Fruit fly (Drosophila melanogaster): Measurements from ENCODE around the gene Rab7.

Gene Rab7

dm6 chr3R:24010637-24011214 lies 17.9 kb downstream of the Rab7 start (continued):
- peak; percentile 55 for TF ChIP-seq CG15336 (GFP tag; IDR thresholded peaks at IDR 0.05)
- TF ChIP-seq eg (GFP tag; IDR thresholded peaks at IDR 0.05): peak; percentile 80
- TF ChIP-seq Eip78C (GFP tag): peak; percentile 82
- no peak for TF ChIP-seq Blimp-1 (GFP tag; optimal IDR thresholded peaks at IDR 0.05)
- peak; percentile 26 for TF ChIP-seq Ets96B (tag; optimal IDR thresholded peaks at IDR 0.05)
- TF ChIP-seq cyc (GFP tag; optimal IDR thresholded peaks at IDR 0.05): peak; percentile 46
- TF ChIP-seq CG8632 (GFP tag; optimal IDR thresholded peaks at IDR 0.05): peak; percentile 23
- no peak for TF ChIP-seq CG11902 (GFP tag; optimal IDR thresholded peaks at IDR 0.05)
- no peak for TF ChIP-seq Eip75B (GFP tag; optimal IDR thresholded peaks at IDR 0.05)
- peak; percentile 34 for TF ChIP-seq Met (GFP tag; optimal IDR thresholded peaks at IDR 0.05)
- TF ChIP-seq CG10669 (GFP tag; optimal IDR thresholded peaks at IDR 0.05): peak; percentile 5
- TF ChIP-seq CG32006 (GFP tag; optimal IDR thresholded peaks at IDR 0.05): peak; percentile 72
- no peak for TF ChIP-seq vri (GFP tag; optimal IDR thresholded peaks at IDR 0.05)
- peak; percentile 25 for TF ChIP-seq CG7368 (GFP tag; optimal IDR thresholded peaks at IDR 0.05)
- TF ChIP-seq CG6163 (GFP tag; IDR thresholded peaks at IDR 0.05): peak; percentile 74
- no peak for TF ChIP-seq dac (GFP tag; optimal IDR thresholded peaks at IDR 0.05)
- peak; percentile 44 for TF ChIP-seq achi (GFP tag; optimal IDR thresholded peaks at IDR 0.05)
- no peak for TF ChIP-seq CG6808 (GFP tag; optimal IDR thresholded peaks at IDR 0.05)
- peak; percentile 59 for TF ChIP-seq Hr4 (GFP tag; optimal IDR thresholded peaks at IDR 0.05)
- peak; percentile 42 for TF ChIP-seq topi (GFP tag; optimal IDR thresholded peaks at IDR 0.05)
- TF ChIP-seq CG6276 (GFP tag; optimal IDR thresholded peaks at IDR 0.05): peak; percentile 62
- peak; percentile 56 for TF ChIP-seq CG34406 (GFP tag; optimal IDR thresholded peaks at IDR 0.05)
- no peak for TF ChIP-seq CG11762 (GFP tag; optimal IDR thresholded peaks at IDR 0.05; ENCODE audit: insufficient read depth)
- TF ChIP-seq spab (GFP tag; optimal IDR thresholded peaks at IDR 0.05): no peak
- peak; percentile 25 for TF ChIP-seq Sox14 (GFP tag; optimal IDR thresholded peaks at IDR 0.05)
- no peak for TF ChIP-seq Ets21C (GFP tag; optimal IDR thresholded peaks at IDR 0.05)
- TF ChIP-seq net (GFP tag; optimal IDR thresholded peaks at IDR 0.05): peak; percentile 32
- TF ChIP-seq fkh (GFP tag; optimal IDR thresholded peaks at IDR 0.05): no peak
- no peak; the same call in 1 of the 2 replicates for TF ChIP-seq CG11294 (GFP tag; IDR thresholded peaks at IDR 0.05)
- peak; percentile 14 for TF ChIP-seq CG10631 (GFP tag; optimal IDR thresholded peaks at IDR 0.05)
- peak; percentile 49 for TF ChIP-seq CG3919 (GFP tag; optimal IDR thresholded peaks at IDR 0.05)
- no peak for TF ChIP-seq fd85E (GFP tag; optimal IDR thresholded peaks at IDR 0.05)

DNA sequence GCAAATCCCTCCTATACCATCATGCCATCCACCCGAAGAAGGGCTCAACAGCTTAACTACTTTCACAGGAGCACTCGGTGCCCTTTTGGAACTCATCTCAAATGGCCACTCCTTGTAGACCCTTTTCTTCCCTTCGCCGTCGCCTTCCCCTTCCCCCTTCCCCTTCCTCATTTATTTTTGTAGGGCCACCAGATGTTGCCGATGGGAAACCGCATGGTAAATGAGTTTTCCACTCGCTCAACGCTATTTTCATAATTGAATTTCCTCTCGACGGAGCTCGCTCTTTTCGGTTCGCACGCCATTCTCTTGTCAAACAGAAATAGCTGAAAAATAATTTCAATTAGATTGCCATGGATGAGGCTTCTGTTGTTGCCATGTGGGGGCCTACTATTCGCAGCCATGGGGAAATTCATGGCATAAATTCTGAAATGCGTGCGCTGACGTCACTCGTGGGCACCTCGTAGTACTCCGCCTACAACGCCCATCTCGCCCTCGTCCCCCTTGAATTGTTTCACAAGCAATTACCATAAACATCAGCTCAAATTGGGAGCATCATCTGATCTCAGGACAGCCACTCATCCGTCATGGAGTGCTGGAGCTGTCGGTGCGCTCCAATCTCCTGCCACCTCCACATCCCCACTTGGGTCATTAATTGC lies 19.4 kb downstream of the Rab7 start:
- no peak for TF ChIP-seq CG11902 (GFP tag; optimal IDR thresholded peaks at IDR 0.05)
- no peak for TF ChIP-seq Blimp-1 (GFP tag; optimal IDR thresholded peaks at IDR 0.05)
- no peak for TF ChIP-seq CG6792 (GFP tag; optimal IDR thresholded peaks at IDR 0.05)
- TF ChIP-seq ss (GFP tag; optimal IDR thresholded peaks at IDR 0.05): no peak

DNA sequence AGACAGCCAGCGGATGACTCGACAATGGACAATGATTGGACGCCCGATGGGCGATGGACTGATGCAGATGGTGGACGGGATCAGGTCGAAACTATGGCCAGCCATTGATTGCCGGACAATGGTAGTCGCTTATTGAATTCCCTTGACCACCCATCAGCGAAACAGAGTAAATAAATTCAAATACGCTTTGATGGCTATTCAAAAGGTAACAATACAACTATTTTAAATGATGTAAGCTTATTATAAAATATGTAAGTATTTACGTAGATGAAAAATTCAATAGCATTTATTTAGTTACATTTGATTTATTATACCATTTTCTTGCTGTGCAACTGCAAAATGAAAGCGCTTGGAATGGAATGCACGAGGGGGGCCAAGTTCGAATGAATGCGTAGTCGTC lies 21.8 kb downstream of the Rab7 start:
- no peak for TF ChIP-seq Hr38 (GFP tag; optimal IDR thresholded peaks at IDR 0.05)
- TF ChIP-seq Hr39 (GFP tag; optimal IDR thresholded peaks at IDR 0.05): no peak
- peak; percentile 11 for TF ChIP-seq CG10631 (GFP tag; optimal IDR thresholded peaks at IDR 0.05)
- TF ChIP-seq CG3032 (tag; optimal IDR thresholded peaks at IDR 0.05): no peak
- TF ChIP-seq CG9139 (GFP tag; optimal IDR thresholded peaks at IDR 0.05): no peak
- no peak for TF ChIP-seq Lpt (GFP tag; optimal IDR thresholded peaks at IDR 0.05)
- no peak for TF ChIP-seq OdsH (GFP tag; optimal IDR thresholded peaks at IDR 0.05)
- TF ChIP-seq CG32006 (GFP tag; optimal IDR thresholded peaks at IDR 0.05): peak; percentile 17
- TF ChIP-seq ss (GFP tag; optimal IDR thresholded peaks at IDR 0.05): no peak
- no peak for TF ChIP-seq Sox14 (GFP tag; optimal IDR thresholded peaks at IDR 0.05)
- TF ChIP-seq fkh (GFP tag; optimal IDR thresholded peaks at IDR 0.05): no peak
- 0 out of 3 replicates have a peak, but pooled peaks have one; percentile 14 for TF ChIP-seq eg (GFP tag; IDR thresholded peaks at IDR 0.05)
- no peak for TF ChIP-seq CG4318 (GFP tag; optimal IDR thresholded peaks at IDR 0.05)
- TF ChIP-seq CG15336 (GFP tag; IDR thresholded peaks at IDR 0.05): 0 out of 2 replicates have a peak, but pooled peaks have one; percentile 19
- TF ChIP-seq CG7368 (GFP tag; optimal IDR thresholded peaks at IDR 0.05): no peak
- no peak for TF ChIP-seq cyc (GFP tag; optimal IDR thresholded peaks at IDR 0.05)
- no peak for TF ChIP-seq CG8632 (GFP tag; optimal IDR thresholded peaks at IDR 0.05)
- TF ChIP-seq CG6276 (GFP tag; optimal IDR thresholded peaks at IDR 0.05): no peak
- TF ChIP-seq esn (GFP tag; optimal IDR thresholded peaks at IDR 0.05): peak; percentile 10
- no peak for TF ChIP-seq CG31627 (GFP tag; optimal IDR thresholded peaks at IDR 0.05)
- TF ChIP-seq CG11294 (GFP tag; IDR thresholded peaks at IDR 0.05): no peak
- TF ChIP-seq CG6854 (GFP tag; optimal IDR thresholded peaks at IDR 0.05): no peak
- TF ChIP-seq vri (GFP tag; optimal IDR thresholded peaks at IDR 0.05): no peak
- no peak for TF ChIP-seq Sox102F (GFP tag; optimal IDR thresholded peaks at IDR 0.05)
- TF ChIP-seq CG10669 (GFP tag; optimal IDR thresholded peaks at IDR 0.05): no peak
- peak; percentile 6 for TF ChIP-seq Ets96B (tag; optimal IDR thresholded peaks at IDR 0.05)
- no peak for TF ChIP-seq CG3919 (GFP tag; optimal IDR thresholded peaks at IDR 0.05)
- TF ChIP-seq Met (GFP tag; optimal IDR thresholded peaks at IDR 0.05): no peak
